Worm (Caenorhabditis elegans) whole organism, L4 larva: ENCODE measurements around the gene fis-2.

ENCODE experiments used
- ZK546.5 ChIP-seq, 2 experiments: sonication (generic microtip); optimal IDR thresholded peaks; 2 replicates each; lab custom pipeline; 2017; ENCODE audit warnings: missing biosample characterization in 2 of 2, missing genetic modification characterization in 2 of 2
- aha-1 ChIP-seq: fragments of 150-350 bp; peaks from one replicate; lab custom pipeline; 2014; ENCODE audit warnings: missing biosample characterization, missing genetic modification characterization
- ceh-32 ChIP-seq: sonication (generic microtip); optimal IDR thresholded peaks from 2 replicates; lab custom pipeline; 2016; ENCODE audit warnings: mild to moderate bottlenecking, missing genetic modification characterization, missing compliant biosample characterization; ENCODE audit not compliant: poor library complexity
- ceh-82 ChIP-seq: sonication (generic microtip); optimal IDR thresholded peaks from 2 replicates; lab custom pipeline; 2017; ENCODE audit warnings: missing biosample characterization, missing genetic modification characterization
- cey-2 ChIP-seq: sonication (generic microtip); optimal IDR thresholded peaks from 3 replicates; lab custom pipeline; 2017; ENCODE audit warnings: missing genetic modification characterization, mild to moderate bottlenecking, missing compliant biosample characterization, antibody characterized with exemption, borderline replicate concordance; ENCODE audit not compliant: insufficient read depth
- daf-16 ChIP-seq, 3 experiments: sonication (generic microtip); optimal IDR thresholded peaks; 2 replicates each; lab custom pipeline; 2016 to 2017; ENCODE audit warnings: missing genetic modification characterization in 3 of 3, missing genetic modification reagents in 3 of 3, mild to moderate bottlenecking in 2 of 3, missing compliant biosample characterization in 2 of 3, missing biosample characterization in 1 of 3, moderate library complexity in 1 of 3
- daf-19 ChIP-seq: fragments of 200-800 bp; sonication (Bioruptor generic); conservative IDR thresholded peaks from 2 replicates; pipeline ENCODE4 v1.3.6; 2022; ENCODE audit warnings: missing genetic modification characterization, missing compliant biosample characterization
- dmd-6 ChIP-seq: fragments of 200-800 bp; sonication (Bioruptor generic); IDR thresholded peaks from 2 replicates; pipeline ENCODE4 v1.3.6; 2022; ENCODE audit warnings: missing genetic modification reagents, missing genetic modification characterization, missing compliant biosample characterization
- duxl-1 ChIP-seq: sonication (generic microtip); optimal IDR thresholded peaks from 2 replicates; lab custom pipeline; 2016; ENCODE audit warnings: mild to moderate bottlenecking, missing genetic modification characterization, moderate library complexity, missing compliant biosample characterization; ENCODE audit not compliant: poor library complexity
- dve-1 ChIP-seq: sonication (generic microtip); optimal IDR thresholded peaks from 2 replicates; lab custom pipeline; 2017; ENCODE audit warnings: antibody characterized with exemption, mild to moderate bottlenecking, missing genetic modification characterization, missing compliant biosample characterization; ENCODE audit not compliant: insufficient read depth
- egl-43 ChIP-seq: fragments of 200-800 bp; sonication (Bioruptor generic); IDR thresholded peaks from 2 replicates; pipeline ENCODE4 v1.3.6; 2022; ENCODE audit warnings: missing genetic modification reagents, missing genetic modification characterization, missing compliant biosample characterization
- gei-8 ChIP-seq: fragments of 200-800 bp; sonication (Bioruptor generic); optimal IDR thresholded peaks from 2 replicates; lab custom pipeline; 2018; ENCODE audit warnings: mild to moderate bottlenecking, missing genetic modification characterization, missing compliant biosample characterization
- hif-1 ChIP-seq, 2 experiments: sonication (generic microtip); optimal IDR thresholded peaks; 2 replicates each; lab custom pipeline; 2016 to 2017; ENCODE audit warnings: missing compliant biosample characterization in 2 of 2, missing genetic modification characterization in 2 of 2, missing genetic modification reagents in 2 of 2, missing genotype in 2 of 2, mild to moderate bottlenecking in 1 of 2
- hlh-11 ChIP-seq: fragments of 200-800 bp; sonication (Bioruptor generic); optimal IDR thresholded peaks from 2 replicates; lab custom pipeline; 2018; ENCODE audit warnings: mild to moderate bottlenecking, missing genetic modification characterization, missing compliant biosample characterization
- hlh-30 ChIP-seq: sonication (generic microtip); optimal IDR thresholded peaks from 2 replicates; lab custom pipeline; 2017; ENCODE audit warnings: antibody characterized with exemption, mild to moderate bottlenecking, missing genetic modification characterization, missing compliant biosample characterization; ENCODE audit not compliant: insufficient read depth
- lim-7 ChIP-seq: fragments of 200-800 bp; sonication (Bioruptor generic); IDR thresholded peaks from 2 replicates; pipeline ENCODE4 v1.3.6; 2022; ENCODE audit warnings: missing genetic modification characterization, missing compliant biosample characterization
- lin-1 ChIP-seq: fragments of 200-800 bp; sonication (Bioruptor generic); IDR thresholded peaks from 2 replicates; pipeline ENCODE4 v1.3.6; 2022; ENCODE audit warnings: missing genetic modification reagents, missing genetic modification characterization, missing compliant biosample characterization
- lin-13 ChIP-seq: fragments of 150-350 bp; optimal IDR thresholded peaks from 2 replicates; lab custom pipeline; 2014; ENCODE audit warnings: missing biosample characterization, missing genetic modification reagents, missing genetic modification characterization
- lsy-2 ChIP-seq, 2 experiments: fragments of 150-350 bp in 1 of 2; sonication (generic microtip) in 1 of 2; optimal IDR thresholded peaks; 2 replicates each; lab custom pipeline; 2014 to 2017; ENCODE audit warnings: missing biosample characterization in 2 of 2, missing genetic modification characterization in 2 of 2
- madf-9 ChIP-seq: fragments of 200-800 bp; sonication (Bioruptor generic); conservative IDR thresholded peaks from 2 replicates; pipeline ENCODE4 v1.3.6; 2022; ENCODE audit warnings: missing genetic modification reagents, missing genetic modification characterization, missing compliant biosample characterization
- mdl-1 ChIP-seq, 2 experiments: fragments of 150-350 bp in 1 of 2; sonication (generic microtip) in 1 of 2; optimal IDR thresholded peaks; 2 replicates each; lab custom pipeline; 2014 to 2017; ENCODE audit warnings: missing biosample characterization in 2 of 2, missing genetic modification characterization in 2 of 2
- mep-1 ChIP-seq: fragments of 150-350 bp; sonication (generic microtip); optimal IDR thresholded peaks from 3 replicates; lab custom pipeline; 2014; ENCODE audit warnings: missing biosample characterization, missing genetic modification characterization
- mes-2 ChIP-seq: sonication (generic microtip); optimal IDR thresholded peaks from 2 replicates; lab custom pipeline; 2016; ENCODE audit warnings: missing genotype, mild to moderate bottlenecking, missing genetic modification characterization, missing compliant biosample characterization; ENCODE audit not compliant: poor library complexity, severe bottlenecking
- mxl-2 ChIP-seq: fragments of 200-800 bp; sonication (Bioruptor generic); conservative IDR thresholded peaks from 2 replicates; pipeline ENCODE4 v1.3.6; 2022; ENCODE audit warnings: missing genetic modification reagents, missing genetic modification characterization, missing compliant biosample characterization
- mxl-3 ChIP-seq: fragments of 200-800 bp; sonication (Bioruptor generic); optimal IDR thresholded peaks from 2 replicates; lab custom pipeline; 2018; ENCODE audit warnings: mild to moderate bottlenecking, missing genetic modification characterization, missing compliant biosample characterization
- nhr-10 ChIP-seq: fragments of 150-350 bp; optimal IDR thresholded peaks from 2 replicates; lab custom pipeline; 2014; ENCODE audit warnings: missing biosample characterization, missing genetic modification characterization
- nhr-102 ChIP-seq: sonication (generic microtip); optimal IDR thresholded peaks from 2 replicates; lab custom pipeline; 2016; ENCODE audit warnings: mild to moderate bottlenecking, missing genetic modification characterization, moderate library complexity, missing compliant biosample characterization
- nhr-237 ChIP-seq: sonication (generic microtip); optimal IDR thresholded peaks from 2 replicates; lab custom pipeline; 2017; ENCODE audit warnings: missing biosample characterization, missing genetic modification characterization
- nhr-28 ChIP-seq: fragments of 150-350 bp; optimal IDR thresholded peaks from 2 replicates; lab custom pipeline; 2014; ENCODE audit warnings: missing biosample characterization, missing genetic modification characterization
- nhr-48 ChIP-seq: sonication (generic microtip); optimal IDR thresholded peaks from 2 replicates; lab custom pipeline; 2016; ENCODE audit warnings: mild to moderate bottlenecking, missing genetic modification characterization, missing compliant biosample characterization
- nhr-77 ChIP-seq: fragments of 150-350 bp; optimal IDR thresholded peaks from 2 replicates; lab custom pipeline; 2014; ENCODE audit warnings: missing biosample characterization, missing genetic modification characterization
- pha-4 ChIP-seq, 2 experiments: fragments of 150-350 bp in 1 of 2; fragments of 200-800 bp in 1 of 2; sonication (Bioruptor generic) in 1 of 2; IDR thresholded peaks in 1 of 2; optimal IDR thresholded peaks in 1 of 2; 2 replicates each; pipeline versions ENCODE4 v1.3.6 to Lab custom; 2014 to 2022; ENCODE audit warnings: missing genetic modification characterization in 2 of 2, missing genetic modification reagents in 2 of 2, missing biosample characterization in 1 of 2, missing compliant biosample characterization in 1 of 2
- php-3 ChIP-seq: fragments of 200-800 bp; sonication (Bioruptor generic); IDR thresholded peaks from 2 replicates; pipeline ENCODE4 v1.3.6; 2022; ENCODE audit warnings: missing genetic modification reagents, missing genetic modification characterization, missing compliant biosample characterization
- pqm-1 ChIP-seq: sonication (generic microtip); optimal IDR thresholded peaks from 2 replicates; lab custom pipeline; 2017; ENCODE audit warnings: missing biosample characterization, missing genetic modification characterization
- tra-1 ChIP-seq: fragments of 200-800 bp; sonication (Bioruptor generic); IDR thresholded peaks from 2 replicates; pipeline ENCODE4 v1.3.6; 2022; ENCODE audit warnings: missing genetic modification reagents, missing genetic modification characterization, missing compliant biosample characterization
- unc-39 ChIP-seq: sonication (generic microtip); optimal IDR thresholded peaks from 2 replicates; lab custom pipeline; 2017; ENCODE audit warnings: missing biosample characterization, missing genetic modification characterization
- zfp-2 ChIP-seq: sonication (generic microtip); optimal IDR thresholded peaks from 2 replicates; lab custom pipeline; 2016; ENCODE audit warnings: mild to moderate bottlenecking, missing genetic modification characterization, missing compliant biosample characterization

The fis-2 gene

ce11 chrX:8246126-8246525 is 38.9 kb downstream of the fis-2 start, which contains the start of gene kqt-2:
Gene kqt-2, minus strand, starts transcription at chrX:8246369.
- TF ChIP-seq php-3 (GFP tag; lab: Robert Waterston, UW), result peak; percentile 21; the same call in 1 of the 2 replicates
- no peak for TF ChIP-seq daf-16 (GFP tag; optimal IDR thresholded peaks at IDR 0.05; lab: Kevin White, UChicago)
- peak; percentile 75 for TF ChIP-seq daf-16 (tag; optimal IDR thresholded peaks at IDR 0.05; lab: Kevin White, UChicago)
- TF ChIP-seq dve-1 (tag; lab: Kevin White, UChicago), result peak; percentile 68
- peak; percentile 67 for TF ChIP-seq dmd-6 (GFP tag; lab: Robert Waterston, UW)
- peak; percentile 43 for TF ChIP-seq nhr-28 (tag; lab: Kevin White, UChicago)
- no peak for TF ChIP-seq hlh-30 (tag; lab: Kevin White, UChicago)
- TF ChIP-seq pqm-1, result peak; percentile 38
- TF ChIP-seq hlh-11 (tag; lab: Kevin White, UChicago), result peak; percentile 23
- no peak for TF ChIP-seq unc-39
- TF ChIP-seq nhr-77 (tag; lab: Kevin White, UChicago), result peak; percentile 36
- no peak for TF ChIP-seq cey-2 (tag; lab: Kevin White, UChicago)

ce11 chrX:8243116-8243515 is 41.9 kb downstream of the fis-2 start:
- TF ChIP-seq gei-8 (GFP tag; lab: Kevin White, UChicago) (peak; percentile 50), nhr-28 (tag; lab: Kevin White, UChicago) (peak; percentile 80), hlh-11 (tag; lab: Kevin White, UChicago) (peak; percentile 75), mdl-1 (tag; optimal IDR thresholded peaks at IDR 0.05; lab: Kevin White, UChicago) (peak; percentile 34 to 86), daf-16 (GFP tag; optimal IDR thresholded peaks at IDR 0.05; lab: Kevin White, UChicago) (no peak), daf-16 (tag; optimal IDR thresholded peaks at IDR 0.05; lab: Kevin White, UChicago) (peak; percentile 85), dve-1 (tag; lab: Kevin White, UChicago) (peak; percentile 92), hif-1 (tag; optimal IDR thresholded peaks at IDR 0.05; lab: Kevin White, UChicago) (peak in 1 of 2 experiments; percentile 33), madf-9 (GFP tag; lab: Robert Waterston, UW) (0 out of 2 replicates have a peak, but pooled peaks have one; percentile 19), lim-7 (GFP tag; lab: Robert Waterston, UW) (no peak), mxl-2 (no peak), ceh-82 (tag; lab: Kevin White, UChicago) (no peak), mes-2 (tag; lab: Kevin White, UChicago) (peak; percentile 22), nhr-102 (tag; lab: Kevin White, UChicago) (peak; percentile 50), lsy-2 (tag; optimal IDR thresholded peaks at IDR 0.05; lab: Kevin White, UChicago) (peak in 1 of 2 experiments; percentile 40), duxl-1 (tag; lab: Kevin White, UChicago) (no peak), pqm-1 (peak; percentile 82), lin-1 (GFP tag; lab: Robert Waterston, UW) (peak; percentile 64; the same call in 1 of the 2 replicates), aha-1 (tag; lab: Kevin White, UChicago) (peak; percentile 77), nhr-48 (tag; lab: Kevin White, UChicago) (peak; percentile 39), mxl-3 (GFP tag; lab: Kevin White, UChicago) (peak; percentile 91), pha-4 (GFP tag; IDR thresholded peaks at IDR 0.05; lab: Robert Waterston, UW) (no peak), pha-4 (tag; optimal IDR thresholded peaks at IDR 0.05; lab: Kevin White, UChicago) (no peak), lin-13 (GFP tag; lab: Kevin White, UChicago) (no peak), php-3 (GFP tag; lab: Robert Waterston, UW) (peak; percentile 85; the same call in 1 of the 2 replicates), mep-1 (tag; lab: Kevin White, UChicago) (peak; percentile 25), egl-43 (GFP tag; lab: Robert Waterston, UW) (no peak), daf-19 (no peak), tra-1 (GFP tag; lab: Robert Waterston, UW) (peak; percentile 87), nhr-237 (no peak), nhr-10 (tag; lab: Kevin White, UChicago) (peak; percentile 67), ceh-32 (tag; lab: Kevin White, UChicago) (no peak), zfp-2 (tag; lab: Kevin White, UChicago) (no peak), hlh-30 (tag; lab: Kevin White, UChicago) (peak; percentile 24), ZK546.5 (tag; optimal IDR thresholded peaks at IDR 0.05; lab: Kevin White, UChicago) (no peak), nhr-77 (tag; lab: Kevin White, UChicago) (peak; percentile 67), dmd-6 (GFP tag; lab: Robert Waterston, UW) (peak; percentile 97)
